Fruit fly (Drosophila melanogaster): Measurements from ENCODE around the gene Hinfp.

- TF ChIP-seq psq (optimal IDR thresholded peaks at IDR 0.05) (no peak), usp (GFP tag; optimal IDR thresholded peaks at IDR 0.05) (no peak), CG8478 (optimal IDR thresholded peaks at IDR 0.05) (no peak), pan (optimal IDR thresholded peaks at IDR 0.05) (no peak), EcR (GFP tag; optimal IDR thresholded peaks at IDR 0.05) (no peak)
Measured at dm6 chrX:588941-589340, 36.4 kb upstream of the Hinfp start.
